Worm (Caenorhabditis elegans) whole organism, late embryonic: ENCODE measurements around the gene vha-14.

Source experiments
- ama-1 ChIP-seq: fragments of 150-350 bp; optimal IDR thresholded peaks from 2 replicates; lab custom pipeline; 2014
- ceh-24 ChIP-seq: sonication (generic microtip); optimal IDR thresholded peaks from 2 replicates; lab custom pipeline; 2016; ENCODE audit warnings: mild to moderate bottlenecking, missing genetic modification characterization, missing compliant biosample characterization
- nhr-11 ChIP-seq: fragments of 150-350 bp; optimal IDR thresholded peaks from 2 replicates; lab custom pipeline; 2014; ENCODE audit warnings: missing biosample characterization, missing genetic modification characterization
- npax-4 ChIP-seq: sonication (generic microtip); optimal IDR thresholded peaks from 2 replicates; lab custom pipeline; 2016; ENCODE audit warnings: missing genetic modification characterization, missing compliant biosample characterization
- pag-3 ChIP-seq: sonication (generic microtip); optimal IDR thresholded peaks from 2 replicates; lab custom pipeline; 2016; ENCODE audit warnings: missing compliant biosample characterization, missing genetic modification characterization, borderline replicate concordance
- pha-4 ChIP-seq: fragments of 150-350 bp; optimal IDR thresholded peaks from 2 replicates; lab custom pipeline; 2018; ENCODE audit warnings: missing biosample characterization, missing genetic modification reagents, missing genetic modification characterization
- ref-2 ChIP-seq: sonication (generic microtip); optimal IDR thresholded peaks from 2 replicates; lab custom pipeline; 2016; ENCODE audit warnings: missing genetic modification characterization, missing compliant biosample characterization
- rnt-1 ChIP-seq: sonication (generic microtip); optimal IDR thresholded peaks from 2 replicates; lab custom pipeline; 2016; ENCODE audit warnings: missing genetic modification characterization, missing compliant biosample characterization
- tbx-2 ChIP-seq: sonication (generic microtip); optimal IDR thresholded peaks from 2 replicates; lab custom pipeline; 2016; ENCODE audit warnings: missing genetic modification characterization, missing compliant biosample characterization

- no peak for TF ChIP-seq ceh-24 (tag; lab: Kevin White, UChicago)
- no peak for TF ChIP-seq pha-4
- no peak for TF ChIP-seq nhr-11 (tag; lab: Kevin White, UChicago)
- TF ChIP-seq pag-3 (tag; lab: Kevin White, UChicago): no peak
- peak; percentile 81 for TF ChIP-seq tbx-2
- no peak for TF ChIP-seq npax-4 (tag; lab: Kevin White, UChicago)
- TF ChIP-seq ama-1 (lab: Kevin White, UChicago): no peak
- peak; percentile 4 for TF ChIP-seq rnt-1 (tag; lab: Kevin White, UChicago)
- TF ChIP-seq ref-2 (tag; lab: Kevin White, UChicago): peak; percentile 37
Measured at ce11 chrIII:9465424-9465823, 42.5 kb upstream of the vha-14 start, which contains the start of gene B0464.9.
